Fruit fly (Drosophila melanogaster): ENCODE results near the gene CG12011.

CG12011 gene

dm6 chr3L:1668504-1668903, 25.9 kb upstream of the CG12011 start, which contains the start of gene RpL23A:
TSS of gene RpL23A (minus strand) at chr3L:1668654.
- peak; percentile 89 for TF ChIP-seq toe (GFP tag; optimal IDR thresholded peaks at IDR 0.05)
- peak; percentile 95 for TF ChIP-seq bab1 (GFP tag; optimal IDR thresholded peaks at IDR 0.05)
- peak; percentile 90 for TF ChIP-seq CG12768 (GFP tag; optimal IDR thresholded peaks at IDR 0.05)
- TF ChIP-seq tj (GFP tag; optimal IDR thresholded peaks at IDR 0.05), result peak; percentile 77
- TF ChIP-seq CG33017 (tag; optimal IDR thresholded peaks at IDR 0.05), result peak; percentile 77
- peak; percentile 97 for TF ChIP-seq ovo (GFP tag; optimal IDR thresholded peaks at IDR 0.05)
- TF ChIP-seq Crg-1 (GFP tag; optimal IDR thresholded peaks at IDR 0.05), result peak; percentile 95
- peak; percentile 95 for TF ChIP-seq CG7101 (tag; optimal IDR thresholded peaks at IDR 0.05)
- peak; percentile 95 for TF ChIP-seq CG11617 (GFP tag; optimal IDR thresholded peaks at IDR 0.05)
- peak; percentile 97 for TF ChIP-seq Mnt (GFP tag; optimal IDR thresholded peaks at IDR 0.05)
- peak; percentile 94 for TF ChIP-seq Clk (GFP tag; optimal IDR thresholded peaks at IDR 0.05)
- peak; percentile 87 for TF ChIP-seq CG14711 (tag; optimal IDR thresholded peaks at IDR 0.05)
- peak; percentile 97 for TF ChIP-seq CG1620 (GFP tag; optimal IDR thresholded peaks at IDR 0.05)
- peak; percentile 96 for TF ChIP-seq CG7045 (GFP tag; optimal IDR thresholded peaks at IDR 0.05)
- no peak for TF ChIP-seq cnc (optimal IDR thresholded peaks at IDR 0.05)
- TF ChIP-seq cic (GFP tag; optimal IDR thresholded peaks at IDR 0.05), result peak; percentile 83
- peak; percentile 91 for TF ChIP-seq pad (GFP tag; optimal IDR thresholded peaks at IDR 0.05)
- TF ChIP-seq CG5204 (GFP tag; optimal IDR thresholded peaks at IDR 0.05), result peak; percentile 77
- TF ChIP-seq Hr96 (GFP tag; optimal IDR thresholded peaks at IDR 0.05), result peak; percentile 95
- TF ChIP-seq kay (GFP tag; ENCODE audit: borderline replicate concordance), result no peak

dm6 chr3L:1670008-1670407, 24.4 kb upstream of the CG12011 start, which contains the start of gene RabX5:
TSS of gene RabX5 (minus strand) at chr3L:1670108.
- TF ChIP-seq Clk (GFP tag; optimal IDR thresholded peaks at IDR 0.05) (no peak), CG1620 (GFP tag; optimal IDR thresholded peaks at IDR 0.05) (no peak), toe (GFP tag; optimal IDR thresholded peaks at IDR 0.05) (no peak), Hr96 (GFP tag; optimal IDR thresholded peaks at IDR 0.05) (no peak), kay (GFP tag; ENCODE audit: borderline replicate concordance) (no peak), CG12768 (GFP tag; optimal IDR thresholded peaks at IDR 0.05) (no peak), tj (GFP tag; optimal IDR thresholded peaks at IDR 0.05) (no peak), CG5204 (GFP tag; optimal IDR thresholded peaks at IDR 0.05) (no peak)

dm6 chr3L:1672627-1673026, 21.8 kb upstream of the CG12011 start, which contains the start of gene CG13930:
TSS of gene CG13930 (minus strand) at chr3L:1672727.
- TF ChIP-seq bab1 (GFP tag; optimal IDR thresholded peaks at IDR 0.05) (no peak), CG7045 (GFP tag; optimal IDR thresholded peaks at IDR 0.05) (no peak), CG5204 (GFP tag; optimal IDR thresholded peaks at IDR 0.05) (no peak), CG12768 (GFP tag; optimal IDR thresholded peaks at IDR 0.05) (no peak), cic (GFP tag; optimal IDR thresholded peaks at IDR 0.05) (no peak), Mnt (GFP tag; optimal IDR thresholded peaks at IDR 0.05) (no peak), CG1620 (GFP tag; optimal IDR thresholded peaks at IDR 0.05) (no peak), cnc (optimal IDR thresholded peaks at IDR 0.05) (no peak), Crg-1 (GFP tag; optimal IDR thresholded peaks at IDR 0.05) (no peak), tj (GFP tag; optimal IDR thresholded peaks at IDR 0.05) (no peak), Clk (GFP tag; optimal IDR thresholded peaks at IDR 0.05) (no peak), ovo (GFP tag; optimal IDR thresholded peaks at IDR 0.05) (no peak)

DNA sequence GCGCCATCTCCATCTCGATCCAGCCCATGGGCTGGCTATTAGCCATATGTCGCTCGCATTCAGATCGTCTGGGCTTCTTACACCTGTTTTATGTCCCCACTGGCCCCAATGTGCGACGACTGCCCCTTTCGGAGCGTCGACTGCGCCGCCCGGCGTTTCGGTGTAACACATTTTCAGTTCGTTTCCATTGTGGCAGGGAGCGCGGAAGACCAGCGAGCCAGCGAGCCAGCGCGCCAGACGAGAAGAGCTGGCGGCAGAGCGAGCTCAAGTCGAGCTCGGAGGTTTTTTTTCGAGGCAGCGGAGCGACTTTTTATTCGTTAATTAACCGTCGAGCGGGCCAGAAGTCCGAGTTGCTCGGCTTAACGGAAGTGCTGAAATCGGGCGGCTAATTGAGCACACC, 20.0 kb upstream of the CG12011 start, which contains the start of gene CG7991:
TSS of gene CG7991 (plus strand) at position 329 of the 400 bp plus-strand sequence.
- TF ChIP-seq toe (GFP tag; optimal IDR thresholded peaks at IDR 0.05) (no peak), cic (GFP tag; optimal IDR thresholded peaks at IDR 0.05) (no peak), CG7101 (tag; optimal IDR thresholded peaks at IDR 0.05) (no peak), tj (GFP tag; optimal IDR thresholded peaks at IDR 0.05) (no peak), CG33017 (tag; optimal IDR thresholded peaks at IDR 0.05) (no peak), cnc (optimal IDR thresholded peaks at IDR 0.05) (no peak)

DNA sequence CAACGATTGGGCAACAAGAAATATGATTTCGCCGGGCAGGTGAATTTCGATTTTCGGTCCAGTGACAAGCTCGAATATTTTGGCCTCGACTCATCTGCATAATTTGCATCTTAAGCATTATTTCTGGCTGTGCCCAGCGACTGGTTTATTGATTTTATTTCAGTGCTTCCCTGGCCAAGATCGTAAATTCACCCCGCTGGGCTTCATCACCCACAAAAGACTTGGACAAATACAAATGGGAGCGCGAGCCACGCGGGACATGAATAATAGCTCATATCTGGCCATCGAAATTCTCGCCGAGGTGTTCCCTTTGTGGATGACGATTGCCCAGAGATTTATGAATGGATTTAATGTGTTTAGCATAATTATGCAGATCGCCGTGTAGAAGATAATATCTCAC, 19.2 kb upstream of the CG12011 start:
- TF ChIP-seq Hr96 (GFP tag; optimal IDR thresholded peaks at IDR 0.05) (no peak), Mnt (GFP tag; optimal IDR thresholded peaks at IDR 0.05) (no peak), CG5204 (GFP tag; optimal IDR thresholded peaks at IDR 0.05) (no peak), kay (GFP tag; ENCODE audit: borderline replicate concordance) (no peak), tj (GFP tag; optimal IDR thresholded peaks at IDR 0.05) (no peak), Crg-1 (GFP tag; optimal IDR thresholded peaks at IDR 0.05) (no peak), pad (GFP tag; optimal IDR thresholded peaks at IDR 0.05) (no peak), ovo (GFP tag; optimal IDR thresholded peaks at IDR 0.05) (no peak), toe (GFP tag; optimal IDR thresholded peaks at IDR 0.05) (no peak), cic (GFP tag; optimal IDR thresholded peaks at IDR 0.05) (no peak), bab1 (GFP tag; optimal IDR thresholded peaks at IDR 0.05) (no peak), CG11617 (GFP tag; optimal IDR thresholded peaks at IDR 0.05) (no peak), CG14711 (tag; optimal IDR thresholded peaks at IDR 0.05) (no peak), cnc (optimal IDR thresholded peaks at IDR 0.05) (no peak), CG7101 (tag; optimal IDR thresholded peaks at IDR 0.05) (no peak), CG1620 (GFP tag; optimal IDR thresholded peaks at IDR 0.05) (no peak), Clk (GFP tag; optimal IDR thresholded peaks at IDR 0.05) (no peak), CG7045 (GFP tag; optimal IDR thresholded peaks at IDR 0.05) (no peak)

dm6 chr3L:1676222-1676621, 18.2 kb upstream of the CG12011 start:
- TF ChIP-seq cic (GFP tag; optimal IDR thresholded peaks at IDR 0.05) (no peak), toe (GFP tag; optimal IDR thresholded peaks at IDR 0.05) (no peak), Hr96 (GFP tag; optimal IDR thresholded peaks at IDR 0.05) (no peak), CG1620 (GFP tag; optimal IDR thresholded peaks at IDR 0.05) (no peak), CG33017 (tag; optimal IDR thresholded peaks at IDR 0.05) (no peak), bab1 (GFP tag; optimal IDR thresholded peaks at IDR 0.05) (no peak), CG12768 (GFP tag; optimal IDR thresholded peaks at IDR 0.05) (no peak), CG11617 (GFP tag; optimal IDR thresholded peaks at IDR 0.05) (no peak), CG7101 (tag; optimal IDR thresholded peaks at IDR 0.05) (no peak), Crg-1 (GFP tag; optimal IDR thresholded peaks at IDR 0.05) (no peak), CG14711 (tag; optimal IDR thresholded peaks at IDR 0.05) (no peak), tj (GFP tag; optimal IDR thresholded peaks at IDR 0.05) (no peak), kay (GFP tag; ENCODE audit: borderline replicate concordance) (no peak), cnc (optimal IDR thresholded peaks at IDR 0.05) (no peak), CG7045 (GFP tag; optimal IDR thresholded peaks at IDR 0.05) (no peak), Clk (GFP tag; optimal IDR thresholded peaks at IDR 0.05) (no peak)

All from whole organism, adult.